Worm (Caenorhabditis elegans) whole organism, midembryonic: Measurements from ENCODE around the gene F40F8.11.

ENCODE experiments used
- T22C8.4 ChIP-seq: fragments of 200-800 bp; sonication (Bioruptor generic); IDR thresholded peaks from 2 replicates; pipeline ENCODE4 v1.3.6; 2022; ENCODE audit warnings: missing genetic modification characterization, missing compliant biosample characterization
- cog-1 ChIP-seq: sonication (generic microtip); optimal IDR thresholded peaks from 2 replicates; lab custom pipeline; 2016; ENCODE audit warnings: missing genetic modification characterization, missing compliant biosample characterization
- flt-1 ChIP-seq: fragments of 200-800 bp; sonication (Bioruptor generic); IDR thresholded peaks from 2 replicates; pipeline ENCODE4 v1.3.6; 2022; ENCODE audit warnings: missing genetic modification characterization, missing compliant biosample characterization
- klf-2 ChIP-seq: fragments of 200-800 bp; sonication (Bioruptor generic); conservative IDR thresholded peaks from 2 replicates; pipeline ENCODE4 v1.3.6; 2022; ENCODE audit warnings: missing genetic modification reagents, missing genetic modification characterization, missing compliant biosample characterization
- med-1 ChIP-seq: sonication (generic microtip); optimal IDR thresholded peaks from 2 replicates; lab custom pipeline; 2017; ENCODE audit warnings: missing genetic modification characterization, mild to moderate bottlenecking, missing compliant biosample characterization, antibody characterized with exemption, missing genetic modification reagents; ENCODE audit not compliant: insufficient read depth
- ref-1 ChIP-seq: fragments of 200-800 bp; sonication (Bioruptor generic); conservative IDR thresholded peaks from 2 replicates; pipeline ENCODE4 v1.3.6; 2022; ENCODE audit warnings: missing genetic modification reagents, missing genetic modification characterization, missing compliant biosample characterization
- tab-1 ChIP-seq: fragments of 200-800 bp; sonication (Bioruptor generic); IDR thresholded peaks from 2 replicates; pipeline ENCODE4 v1.3.6; 2022; ENCODE audit warnings: missing genetic modification characterization, missing compliant biosample characterization
- ztf-23 ChIP-seq: fragments of 200-800 bp; sonication (Bioruptor generic); IDR thresholded peaks from 2 replicates; pipeline ENCODE4 v1.3.6; 2022; ENCODE audit warnings: missing genetic modification reagents, missing genetic modification characterization, missing compliant biosample characterization
- ztf-29 ChIP-seq: fragments of 200-800 bp; sonication (Bioruptor generic); IDR thresholded peaks from 2 replicates; pipeline ENCODE4 v1.3.6; 2022; ENCODE audit warnings: missing genetic modification reagents, missing genetic modification characterization, missing compliant biosample characterization

- TF ChIP-seq med-1, result no peak
- no peak for TF ChIP-seq ref-1 (GFP tag; lab: Robert Waterston, UW)
- no peak for TF ChIP-seq tab-1 (GFP tag; lab: Robert Waterston, UW)
- TF ChIP-seq flt-1 (GFP tag; lab: Robert Waterston, UW), result no peak
- TF ChIP-seq T22C8.4 (GFP tag; lab: Robert Waterston, UW), result no peak
- no peak for TF ChIP-seq cog-1 (tag; lab: Kevin White, UChicago)
- TF ChIP-seq klf-2 (GFP tag; lab: Robert Waterston, UW), result no peak
- TF ChIP-seq ztf-23 (GFP tag; lab: Robert Waterston, UW), result no peak
- TF ChIP-seq ztf-29 (GFP tag; lab: Robert Waterston, UW), result no peak
Observed at ce11 chrII:11177376-11177775, 45.0 kb upstream of the F40F8.11 start, which contains the start of gene F37H8.6.
